Worm (Caenorhabditis elegans): Measurements from ENCODE around the gene F53B3.6.

The F53B3.6 gene

DNA sequence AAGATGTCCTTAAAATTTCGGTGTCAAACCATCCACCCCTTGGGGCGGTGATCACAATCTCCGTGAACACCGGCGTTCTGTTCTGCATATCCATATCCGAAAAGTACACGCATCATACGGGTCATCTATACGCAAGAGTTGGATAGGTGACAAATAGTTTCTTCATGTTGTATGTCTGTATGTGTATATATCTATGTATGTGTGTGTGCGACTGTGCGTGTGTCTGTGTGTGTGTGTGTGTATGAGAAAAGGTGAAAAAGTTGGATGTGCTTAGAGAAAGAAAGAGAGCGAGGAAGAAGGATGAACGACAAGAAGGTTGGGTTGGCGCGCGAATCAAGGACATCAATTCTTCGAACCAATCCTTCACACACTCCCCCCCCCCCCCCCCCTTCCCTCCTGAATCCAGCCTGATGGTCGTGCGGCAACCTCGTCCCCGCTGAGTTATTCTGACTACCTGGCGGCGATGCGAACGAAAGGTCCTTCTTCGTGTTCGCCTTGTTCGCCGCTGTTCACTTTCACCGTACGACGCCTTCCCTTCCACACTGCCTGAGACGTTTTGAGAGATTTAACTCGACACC is 43.4 kb downstream of the F53B3.6 start (continued):
- no peak for TF ChIP-seq nhr-102 (tag; optimal IDR thresholded peaks at IDR 0.05)
- TF ChIP-seq F49E8.2 (tag; optimal IDR thresholded peaks at IDR 0.05; ENCODE audit: borderline replicate concordance) = no peak
- TF ChIP-seq lin-13 (GFP tag; optimal IDR thresholded peaks at IDR 0.05) = no peak
- no peak for TF ChIP-seq cey-2 (tag; optimal IDR thresholded peaks at IDR 0.05; ENCODE audit: borderline replicate concordance, insufficient read depth)
- TF ChIP-seq ceh-44 (GFP tag; IDR thresholded peaks at IDR 0.05) = no peak
- no peak for TF ChIP-seq egl-43 (GFP tag; IDR thresholded peaks at IDR 0.05)
- TF ChIP-seq mxl-3 (GFP tag; optimal IDR thresholded peaks at IDR 0.05) = peak; percentile 5
- TF ChIP-seq tra-1 (GFP tag; IDR thresholded peaks at IDR 0.05) = no peak
- 0 out of 2 replicates have a peak, but pooled peaks have one; percentile 9 for TF ChIP-seq Y48G9A.11 (GFP tag; IDR thresholded peaks at IDR 0.05)
- no peak for TF ChIP-seq lin-39 (tag; optimal IDR thresholded peaks at IDR 0.05)
- no peak for TF ChIP-seq lim-7 (GFP tag; IDR thresholded peaks at IDR 0.05)
- no peak for TF ChIP-seq unc-39 (tag; optimal IDR thresholded peaks at IDR 0.05)
- TF ChIP-seq F37D6.2 (tag; optimal IDR thresholded peaks at IDR 0.05) = no peak
- TF ChIP-seq F26F4.8 (GFP tag; conservative IDR thresholded peaks at IDR 0.05) = no peak
- TF ChIP-seq mes-2 (tag; optimal IDR thresholded peaks at IDR 0.05; ENCODE audit: poor library complexity, severe bottlenecking) = no peak
- TF ChIP-seq zip-2 (tag; optimal IDR thresholded peaks at IDR 0.05) = no peak
- TF ChIP-seq hmg-1.1 (GFP tag; IDR thresholded peaks at IDR 0.05) = no peak
- no peak for TF ChIP-seq fos-1 (tag; optimal IDR thresholded peaks at IDR 0.05)
- no peak for TF ChIP-seq zag-1 (tag; optimal IDR thresholded peaks at IDR 0.05)
- no peak for TF ChIP-seq T26A8.4 (GFP tag; IDR thresholded peaks at IDR 0.05)
- no peak for TF ChIP-seq lir-3 (tag; optimal IDR thresholded peaks at IDR 0.05)
- TF ChIP-seq Y5F2A.4 (GFP tag; optimal IDR thresholded peaks at IDR 0.05) = no peak
- TF ChIP-seq hlh-11 (tag; optimal IDR thresholded peaks at IDR 0.05) = peak; percentile 21
- no peak for TF ChIP-seq dpl-1 (GFP tag; optimal IDR thresholded peaks at IDR 0.05)
- TF ChIP-seq egl-27 (tag; optimal IDR thresholded peaks at IDR 0.05) = no peak
- TF ChIP-seq saeg-2 (GFP tag; IDR thresholded peaks at IDR 0.05) = no peak
- no peak for TF ChIP-seq D1046.2 (GFP tag; IDR thresholded peaks at IDR 0.05)
- peak; percentile 69 for TF ChIP-seq nhr-28 (tag; optimal IDR thresholded peaks at IDR 0.05)
- no peak for TF ChIP-seq php-3 (GFP tag; IDR thresholded peaks at IDR 0.05)
- TF ChIP-seq lsy-2 (tag; optimal IDR thresholded peaks at IDR 0.05) = no peak
- no peak for TF ChIP-seq ceh-82 (tag; optimal IDR thresholded peaks at IDR 0.05)
- no peak for TF ChIP-seq ceh-62 (tag; optimal IDR thresholded peaks at IDR 0.05)
- TF ChIP-seq dmd-6 (GFP tag; IDR thresholded peaks at IDR 0.05) = no peak
- TF ChIP-seq nhr-77 (tag; optimal IDR thresholded peaks at IDR 0.05) = no peak
- TF ChIP-seq gei-8 (GFP tag; optimal IDR thresholded peaks at IDR 0.05) = no peak
- TF ChIP-seq attf-4 (tag; optimal IDR thresholded peaks at IDR 0.05) = no peak
- no peak for TF ChIP-seq nhr-76 (tag; optimal IDR thresholded peaks at IDR 0.05)
- no peak for TF ChIP-seq nhr-10 (tag; optimal IDR thresholded peaks at IDR 0.05)
- TF ChIP-seq ztf-11 (tag; optimal IDR thresholded peaks at IDR 0.05) = no peak
- TF ChIP-seq mdl-1 (tag; optimal IDR thresholded peaks at IDR 0.05) = peak in 1 of 2 experiments; percentile 10
- no peak for TF ChIP-seq nhr-237 (tag; optimal IDR thresholded peaks at IDR 0.05)
- no peak for TF ChIP-seq nhr-11 (tag; optimal IDR thresholded peaks at IDR 0.05)
- TF ChIP-seq snpc-4 (tag; optimal IDR thresholded peaks at IDR 0.05) = no peak
- no peak for TF ChIP-seq Y105C5A.15 (GFP tag; IDR thresholded peaks at IDR 0.05)

DNA sequence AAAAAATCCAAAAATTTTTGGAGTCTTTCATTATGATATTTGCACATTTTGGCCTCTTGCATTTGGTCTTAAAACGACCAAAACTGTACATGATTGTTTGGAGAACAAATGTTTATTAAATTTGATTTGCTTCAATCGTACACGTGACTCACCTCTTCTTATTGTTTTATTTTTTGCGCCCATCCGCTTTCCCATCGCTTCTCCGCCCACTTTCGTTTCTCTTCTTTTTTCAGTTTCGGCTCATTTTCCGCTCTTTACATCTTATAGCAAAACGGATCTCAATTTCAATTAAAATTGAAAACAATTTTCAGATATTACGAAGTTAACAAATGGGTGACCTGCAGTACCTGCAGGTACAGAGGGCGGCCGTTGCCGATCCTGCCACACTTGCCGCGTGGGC is 45.2 kb downstream of the F53B3.6 start, which contains the start of gene nmy-1:
TSS of gene nmy-1 (plus strand) at position 301 of the 400 bp plus-strand sequence.
- TF ChIP-seq aly-2 (tag; optimal IDR thresholded peaks at IDR 0.05) = no peak
- 0 out of 2 replicates have a peak, but pooled peaks have one; percentile 9 for TF ChIP-seq egl-43 (GFP tag; IDR thresholded peaks at IDR 0.05)
